Fruit fly (Drosophila melanogaster) whole organism: ENCODE data around the gene sr.

Source experiments
- Dll ChIP-seq: fragments of >200 bp; optimal IDR thresholded peaks from 2 replicates; lab custom pipeline; 2017
- usp ChIP-seq: fragments of >200 bp; optimal IDR thresholded peaks from 2 replicates; lab custom pipeline; 2017; ENCODE audit warnings: missing biosample characterization, missing genetic modification characterization, mixed read lengths

- TF ChIP-seq usp (GFP tag; lab: Kevin White, UChicago) (no peak), Dll (lab: Kevin White, UChicago) (no peak)
Observed at dm6 chr3R:18080748-18081147, 9.9 kb upstream of the sr start, which contains the start of gene bard.
